Worm (Caenorhabditis elegans) whole organism, mixed stage, embryonic: ENCODE data around the gene F35D2.6.

Source experiments
- ceh-39 ChIP-seq: fragments of 150-350 bp; optimal IDR thresholded peaks from 2 replicates; lab custom pipeline; 2014; ENCODE audit warnings: missing biosample characterization, missing genetic modification characterization
- elt-3 ChIP-seq: fragments of 150-350 bp; optimal IDR thresholded peaks from 2 replicates; lab custom pipeline; 2014; ENCODE audit warnings: missing biosample characterization, missing genetic modification characterization
- lin-32 ChIP-seq: fragments of 200-800 bp; sonication (Bioruptor generic); optimal IDR thresholded peaks from 2 replicates; lab custom pipeline; 2018; ENCODE audit warnings: mild to moderate bottlenecking, missing genetic modification characterization, missing compliant biosample characterization
- lsy-2 ChIP-seq: fragments of 150-350 bp; optimal IDR thresholded peaks from 2 replicates; lab custom pipeline; 2014; ENCODE audit warnings: missing biosample characterization, missing genetic modification characterization
- pha-4 ChIP-seq: fragments of 150-350 bp; optimal IDR thresholded peaks from 2 replicates; lab custom pipeline; 2018; ENCODE audit warnings: missing biosample characterization, missing genetic modification reagents, missing genetic modification characterization

ce11 chrII:7593227-7593626, 15.7 kb downstream of the F35D2.6 start:
- TF ChIP-seq lin-32 (GFP tag; lab: Kevin White, UChicago) = no peak
- no peak for TF ChIP-seq pha-4
- no peak for TF ChIP-seq ceh-39 (tag; lab: Kevin White, UChicago)
- TF ChIP-seq elt-3 (tag; lab: Kevin White, UChicago) = no peak
- no peak for TF ChIP-seq lsy-2 (tag; lab: Kevin White, UChicago)
